Worm (Caenorhabditis elegans): ENCODE measurements around the gene spt-5.

DNA sequence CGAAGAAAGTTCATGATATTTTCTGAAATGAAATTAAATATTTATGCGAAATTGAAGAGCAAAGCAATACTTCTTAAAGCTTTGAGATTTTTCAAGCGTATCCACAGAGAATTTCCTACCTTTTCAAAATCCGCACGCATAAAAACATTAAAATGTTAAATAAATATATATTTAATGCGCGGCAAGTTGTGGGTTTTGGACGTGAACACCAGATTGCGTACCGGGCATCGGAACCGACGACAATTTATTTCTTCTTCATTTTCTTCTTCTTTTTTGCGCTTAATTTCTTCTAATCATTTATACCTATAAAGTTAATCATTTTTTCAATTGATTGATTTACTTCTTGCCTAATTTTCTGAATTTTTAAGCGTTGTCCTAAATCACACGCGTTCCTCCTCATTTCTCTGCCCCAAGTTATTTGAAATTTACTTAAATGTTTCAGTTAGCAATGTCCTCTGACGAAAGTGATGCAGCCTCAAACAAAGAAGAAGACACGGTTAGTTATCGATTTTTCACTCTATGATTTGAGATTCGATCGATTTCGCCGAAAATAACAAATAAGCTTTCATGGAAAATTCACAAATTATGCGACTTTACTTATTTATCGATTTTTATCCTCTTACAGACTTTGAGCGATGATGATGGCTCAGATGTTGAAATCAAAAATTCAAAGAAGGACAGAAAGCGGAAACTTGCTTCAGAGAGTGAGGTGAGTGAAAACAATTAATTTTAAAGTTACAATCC lies at the start of gene spt-5, which contains the start of gene bre-5:
- TF ChIP-seq nhr-11 (tag; optimal IDR thresholded peaks at IDR 0.05): no peak
- no peak for TF ChIP-seq aly-2 (tag; optimal IDR thresholded peaks at IDR 0.05)
- no peak for TF ChIP-seq nhr-23 (tag; optimal IDR thresholded peaks at IDR 0.05)
- no peak for TF ChIP-seq zag-1 (tag; optimal IDR thresholded peaks at IDR 0.05)
- TF ChIP-seq skn-1 (tag; optimal IDR thresholded peaks at IDR 0.05): no peak
